Worm (Caenorhabditis elegans): Measurements from ENCODE around the gene C42C1.12.

The C42C1.12 gene

DNA sequence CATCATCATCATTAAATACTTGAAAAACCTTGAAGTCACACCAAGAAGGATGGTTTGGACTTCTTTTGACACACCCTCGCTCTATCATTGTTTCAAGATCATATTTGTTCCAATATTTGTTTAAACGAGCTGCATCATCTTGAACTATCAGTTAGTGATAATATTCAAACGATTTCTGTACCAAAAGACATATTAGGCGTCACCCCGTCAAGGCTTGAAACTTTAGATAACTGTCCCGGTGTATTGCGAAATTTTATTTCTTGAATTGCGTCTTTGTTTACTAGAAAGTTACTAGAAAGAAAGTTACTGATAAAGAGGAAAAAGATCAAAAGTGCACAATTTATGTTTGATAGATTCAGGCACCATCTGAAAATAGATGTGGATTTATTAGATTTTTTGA lies 23.9 kb upstream of the C42C1.12 start (continued):
- no peak for TF ChIP-seq gei-8 (GFP tag; optimal IDR thresholded peaks at IDR 0.05)
- peak; percentile 38 for TF ChIP-seq aha-1 (tag)
- no peak for TF ChIP-seq ama-1 (optimal IDR thresholded peaks at IDR 0.05)
- TF ChIP-seq ceh-44 (GFP tag; IDR thresholded peaks at IDR 0.05), result no peak
- no peak for TF ChIP-seq sdz-12 (GFP tag; optimal IDR thresholded peaks at IDR 0.05)
- TF ChIP-seq dve-1 (tag; optimal IDR thresholded peaks at IDR 0.05; ENCODE audit: insufficient read depth), result peak; percentile 70
- no peak for TF ChIP-seq ces-1 (GFP tag; optimal IDR thresholded peaks at IDR 0.05)
- TF ChIP-seq lim-7 (GFP tag; IDR thresholded peaks at IDR 0.05), result no peak
- no peak for TF ChIP-seq unc-39 (tag; optimal IDR thresholded peaks at IDR 0.05)
- TF ChIP-seq saeg-2 (GFP tag; IDR thresholded peaks at IDR 0.05), result no peak
- peak; percentile 2 for TF ChIP-seq ztf-7 (tag; optimal IDR thresholded peaks at IDR 0.05)
- peak; percentile 65 for TF ChIP-seq dmd-6 (GFP tag; IDR thresholded peaks at IDR 0.05)
- no peak for TF ChIP-seq egl-43 (GFP tag; IDR thresholded peaks at IDR 0.05)
- TF ChIP-seq pha-4 (GFP tag; IDR thresholded peaks at IDR 0.05), result no peak
- no peak for TF ChIP-seq pha-4 (tag; optimal IDR thresholded peaks at IDR 0.05)
- no peak for TF ChIP-seq ceh-32 (tag; optimal IDR thresholded peaks at IDR 0.05; ENCODE audit: poor library complexity)
- TF ChIP-seq zfp-2 (tag; optimal IDR thresholded peaks at IDR 0.05), result no peak
- no peak for TF ChIP-seq nhr-237 (tag; optimal IDR thresholded peaks at IDR 0.05)
- no peak for TF ChIP-seq daf-12 (tag; optimal IDR thresholded peaks at IDR 0.05)
- no peak for TF ChIP-seq zip-11 (GFP tag; IDR thresholded peaks at IDR 0.05)
- peak; percentile 14 for TF ChIP-seq nhr-10 (tag; optimal IDR thresholded peaks at IDR 0.05)
- TF ChIP-seq F26F4.8 (GFP tag; conservative IDR thresholded peaks at IDR 0.05), result no peak
- TF ChIP-seq snpc-1.2 (GFP tag; IDR thresholded peaks at IDR 0.05), result no peak
- TF ChIP-seq T20F7.1 (GFP tag; optimal IDR thresholded peaks at IDR 0.05), result no peak
- no peak for TF ChIP-seq dmd-9 (GFP tag; IDR thresholded peaks at IDR 0.05)
- TF ChIP-seq skn-1 (tag; optimal IDR thresholded peaks at IDR 0.05), result no peak
- TF ChIP-seq ZK337.2 (GFP tag; IDR thresholded peaks at IDR 0.05), result no peak
- TF ChIP-seq nhr-102 (tag; optimal IDR thresholded peaks at IDR 0.05), result no peak
- TF ChIP-seq nhr-111 (GFP tag; optimal IDR thresholded peaks at IDR 0.05), result no peak
- peak; percentile 22 for TF ChIP-seq nhr-48 (tag; optimal IDR thresholded peaks at IDR 0.05)
- TF ChIP-seq daf-16 (GFP tag; optimal IDR thresholded peaks at IDR 0.05), result peak in 1 of 2 experiments; percentile 6
- TF ChIP-seq daf-16 (tag; optimal IDR thresholded peaks at IDR 0.05), result peak; percentile 96
- TF ChIP-seq unc-130 (GFP tag; optimal IDR thresholded peaks at IDR 0.05), result no peak
- TF ChIP-seq nhr-42 (GFP tag; IDR thresholded peaks at IDR 0.05), result no peak
- no peak for TF ChIP-seq lin-15B (tag; optimal IDR thresholded peaks at IDR 0.05)
- TF ChIP-seq lin-13 (GFP tag; optimal IDR thresholded peaks at IDR 0.05), result no peak
- no peak for TF ChIP-seq mes-2 (tag; optimal IDR thresholded peaks at IDR 0.05; ENCODE audit: poor library complexity, severe bottlenecking)
- no peak for TF ChIP-seq ceh-20 (GFP tag; IDR thresholded peaks at IDR 0.05)
- TF ChIP-seq hmg-1.1 (GFP tag; IDR thresholded peaks at IDR 0.05), result no peak
- TF ChIP-seq lin-1 (GFP tag; IDR thresholded peaks at IDR 0.05), result 0 out of 2 replicates have a peak, but pooled peaks have one; percentile 38
- no peak for TF ChIP-seq mdt-29 (GFP tag; IDR thresholded peaks at IDR 0.05)
- TF ChIP-seq dmd-8 (GFP tag; IDR thresholded peaks at IDR 0.05), result no peak
- TF ChIP-seq spr-3 (GFP tag; optimal IDR thresholded peaks at IDR 0.05), result no peak
- TF ChIP-seq hlh-11 (tag; optimal IDR thresholded peaks at IDR 0.05), result peak; percentile 69
- peak; percentile 31 for TF ChIP-seq nhr-28 (tag; optimal IDR thresholded peaks at IDR 0.05)
- no peak for TF ChIP-seq mxl-2 (GFP tag; conservative IDR thresholded peaks at IDR 0.05)
- no peak for TF ChIP-seq attf-4 (tag; optimal IDR thresholded peaks at IDR 0.05)
